Worm (Caenorhabditis elegans): ENCODE measurements around the gene R10E8.1.

- no peak for TF ChIP-seq nhr-11 (tag; optimal IDR thresholded peaks at IDR 0.05)
- TF ChIP-seq elt-3 (tag; optimal IDR thresholded peaks at IDR 0.05): no peak
These were observed 46.3 kb upstream of the R10E8.1 start, which contains the start of gene Y51A2A.5 for ce11 chrV:18298506-18298905.
